Fruit fly (Drosophila melanogaster) whole organism, adult: Measurements from ENCODE around the gene SMC6.

Experiments used
- CG11617 ChIP-seq: fragments of 200-800 bp; sonication (Bioruptor generic); optimal IDR thresholded peaks from 2 replicates; lab custom pipeline; 2017; ENCODE audit warnings: mild to moderate bottlenecking, missing biosample characterization, missing genetic modification reagents, missing genetic modification characterization
- CG12768 ChIP-seq: fragments of 200-800 bp; sonication (Bioruptor generic); optimal IDR thresholded peaks from 2 replicates; lab custom pipeline; 2017; ENCODE audit warnings: missing biosample characterization, missing genetic modification characterization, mild to moderate bottlenecking, moderate library complexity, missing genetic modification reagents
- CG14711 ChIP-seq: fragments of 200-800 bp; sonication (Bioruptor generic); optimal IDR thresholded peaks from 2 replicates; lab custom pipeline; 2018; ENCODE audit warnings: missing biosample characterization, mild to moderate bottlenecking, missing genetic modification characterization, moderate library complexity
- CG1620 ChIP-seq: fragments of 200-800 bp; sonication (Bioruptor generic); optimal IDR thresholded peaks from 2 replicates; lab custom pipeline; 2016; ENCODE audit warnings: missing biosample characterization, missing genetic modification characterization
- CG33017 ChIP-seq: fragments of 200-800 bp; sonication (Bioruptor generic); optimal IDR thresholded peaks from 2 replicates; lab custom pipeline; 2018; ENCODE audit warnings: missing biosample characterization, mild to moderate bottlenecking, missing genetic modification characterization, moderate library complexity
- CG5204 ChIP-seq: fragments of 200-800 bp; sonication (Bioruptor generic); optimal IDR thresholded peaks from 2 replicates; lab custom pipeline; 2016; ENCODE audit warnings: missing biosample characterization, missing genetic modification characterization
- CG7045 ChIP-seq: fragments of 200-800 bp; sonication (Bioruptor generic); optimal IDR thresholded peaks from 2 replicates; lab custom pipeline; 2017; ENCODE audit warnings: missing biosample characterization, mild to moderate bottlenecking, missing genetic modification characterization
- CG7101 ChIP-seq: fragments of 200-800 bp; sonication (Bioruptor generic); optimal IDR thresholded peaks from 2 replicates; lab custom pipeline; 2018; ENCODE audit warnings: missing biosample characterization, mild to moderate bottlenecking, missing genetic modification characterization, moderate library complexity
- Clk ChIP-seq: fragments of 200-800 bp; sonication (Bioruptor generic); optimal IDR thresholded peaks from 2 replicates; lab custom pipeline; 2017; ENCODE audit warnings: missing biosample characterization, missing genetic modification characterization
- Crg-1 ChIP-seq: fragments of 200-800 bp; sonication (Bioruptor generic); optimal IDR thresholded peaks from 2 replicates; lab custom pipeline; 2016; ENCODE audit warnings: missing biosample characterization, missing genetic modification characterization
- Hr96 ChIP-seq: fragments of 200-800 bp; sonication (Bioruptor generic); optimal IDR thresholded peaks from 2 replicates; lab custom pipeline; 2016; ENCODE audit warnings: missing biosample characterization, missing genetic modification characterization
- Mnt ChIP-seq: fragments of 200-800 bp; sonication (Bioruptor generic); optimal IDR thresholded peaks from 2 replicates; lab custom pipeline; 2016; ENCODE audit warnings: missing biosample characterization, mild to moderate bottlenecking, missing genetic modification characterization
- bab1 ChIP-seq: fragments of 200-800 bp; sonication (Bioruptor generic); optimal IDR thresholded peaks from 3 replicates; lab custom pipeline; 2019; ENCODE audit warnings: missing biosample characterization, mild to moderate bottlenecking, missing genetic modification characterization, moderate library complexity
- cic ChIP-seq: fragments of 200-800 bp; sonication (Bioruptor generic); optimal IDR thresholded peaks from 2 replicates; lab custom pipeline; 2017; ENCODE audit warnings: missing biosample characterization, mild to moderate bottlenecking, missing genetic modification characterization, moderate library complexity
- cnc ChIP-seq, 2 experiments: fragments of >200 bp; optimal IDR thresholded peaks; 2 replicates each; lab custom pipeline; 2017
- kay ChIP-seq: fragments of 200-800 bp; sonication (Bioruptor generic); peaks from one replicate; lab custom pipeline; 2016; ENCODE audit warnings: missing biosample characterization, missing genetic modification characterization, borderline replicate concordance
- ovo ChIP-seq: fragments of 200-800 bp; sonication (Bioruptor generic); optimal IDR thresholded peaks from 2 replicates; lab custom pipeline; 2016; ENCODE audit warnings: missing biosample characterization, missing genetic modification characterization
- pad ChIP-seq: fragments of 200-800 bp; sonication (Bioruptor generic); optimal IDR thresholded peaks from 3 replicates; lab custom pipeline; 2017; ENCODE audit warnings: missing biosample characterization, missing genetic modification characterization, mild to moderate bottlenecking, moderate library complexity, missing genetic modification reagents
- tj ChIP-seq: fragments of 200-800 bp; sonication (Bioruptor generic); optimal IDR thresholded peaks from 3 replicates; lab custom pipeline; 2017; ENCODE audit warnings: missing biosample characterization, mild to moderate bottlenecking, missing genetic modification characterization, moderate library complexity
- toe ChIP-seq: fragments of 200-800 bp; sonication (Bioruptor generic); optimal IDR thresholded peaks from 2 replicates; lab custom pipeline; 2016; ENCODE audit warnings: missing biosample characterization, missing genetic modification characterization

The SMC6 gene

dm6 chr3R:24143372-24143771 is 49.9 kb downstream of the SMC6 start:
- TF ChIP-seq tj (GFP tag; lab: Kevin White, UChicago) = no peak
- no peak for TF ChIP-seq Crg-1 (GFP tag; lab: Kevin White, UChicago)
- TF ChIP-seq Clk (GFP tag; lab: Kevin White, UChicago) = no peak

dm6 chr3R:24142971-24143370 is 50.3 kb downstream of the SMC6 start:
- TF ChIP-seq CG14711 (tag; lab: Kevin White, UChicago) (no peak), CG7045 (GFP tag; lab: Kevin White, UChicago) (no peak), cic (GFP tag; lab: Kevin White, UChicago) (no peak), CG7101 (tag; lab: Kevin White, UChicago) (no peak), CG1620 (GFP tag; lab: Kevin White, UChicago) (no peak), cnc (optimal IDR thresholded peaks at IDR 0.05; lab: Kevin White, UChicago) (no peak), tj (GFP tag; lab: Kevin White, UChicago) (no peak), Hr96 (GFP tag; lab: Kevin White, UChicago) (no peak), CG12768 (no peak), kay (GFP tag; lab: Kevin White, UChicago) (no peak)

- TF ChIP-seq Clk (GFP tag; lab: Kevin White, UChicago) (peak; percentile 51), ovo (peak; percentile 23), CG7045 (GFP tag; lab: Kevin White, UChicago) (peak; percentile 67), cnc (optimal IDR thresholded peaks at IDR 0.05; lab: Kevin White, UChicago) (no peak), CG7101 (tag; lab: Kevin White, UChicago) (peak; percentile 93), CG11617 (peak; percentile 92), Hr96 (GFP tag; lab: Kevin White, UChicago) (peak; percentile 45), CG33017 (tag; lab: Kevin White, UChicago) (peak; percentile 92), pad (peak; percentile 85), CG12768 (peak; percentile 86), CG14711 (tag; lab: Kevin White, UChicago) (peak; percentile 88), kay (GFP tag; lab: Kevin White, UChicago) (peak; percentile 18), Crg-1 (GFP tag; lab: Kevin White, UChicago) (peak; percentile 67), toe (GFP tag; lab: Kevin White, UChicago) (peak; percentile 24), CG1620 (GFP tag; lab: Kevin White, UChicago) (peak; percentile 45), bab1 (GFP tag; lab: Kevin White, UChicago) (peak; percentile 97), CG5204 (GFP tag; lab: Kevin White, UChicago) (no peak), cic (GFP tag; lab: Kevin White, UChicago) (peak; percentile 43), Mnt (peak; percentile 56), tj (GFP tag; lab: Kevin White, UChicago) (peak; percentile 88)
Measured at dm6 chr3R:24141013-24141592, 52.1 kb downstream of the SMC6 start, which contains the start of gene Kal1. Kal1 (plus strand) TSS chr3R:24141395.

dm6 chr3R:24139646-24140130 is 53.5 kb downstream of the SMC6 start:
- TF ChIP-seq kay (GFP tag; lab: Kevin White, UChicago) = no peak
- TF ChIP-seq Hr96 (GFP tag; lab: Kevin White, UChicago) = no peak
- no peak for TF ChIP-seq bab1 (GFP tag; lab: Kevin White, UChicago)
- TF ChIP-seq cic (GFP tag; lab: Kevin White, UChicago) = no peak
- no peak for TF ChIP-seq Mnt
- TF ChIP-seq cnc (optimal IDR thresholded peaks at IDR 0.05; lab: Kevin White, UChicago) = no peak
- no peak for TF ChIP-seq tj (GFP tag; lab: Kevin White, UChicago)
- TF ChIP-seq CG12768 = no peak
- TF ChIP-seq CG7101 (tag; lab: Kevin White, UChicago) = no peak
